Fruit fly (Drosophila melanogaster) whole organism, prepupa: Measurements from ENCODE around the gene Nuak.

Source experiments
- CG11902 ChIP-seq: fragments of 200-800 bp; sonication (Bioruptor generic); optimal IDR thresholded peaks from 3 replicates; lab custom pipeline; 2016; ENCODE audit warnings: missing biosample characterization, missing genetic modification characterization
- CG6163 ChIP-seq: fragments of 200-800 bp; sonication (Bioruptor generic); IDR thresholded peaks from 3 replicates; pipeline ENCODE4 v1.3.6; 2022; ENCODE audit warnings: missing biosample characterization, missing genetic modification characterization
- CG6792 ChIP-seq: fragments of 200-800 bp; sonication (Bioruptor generic); optimal IDR thresholded peaks from 3 replicates; lab custom pipeline; 2016; ENCODE audit warnings: missing biosample characterization, missing genetic modification characterization
- CG6854 ChIP-seq: fragments of 200-800 bp; sonication (Bioruptor generic); optimal IDR thresholded peaks from 2 replicates; lab custom pipeline; 2017; ENCODE audit warnings: missing biosample characterization, mild to moderate bottlenecking, missing genetic modification characterization
- Eip78C ChIP-seq: fragments of 200-800 bp; sonication (Bioruptor generic); peaks from one replicate; lab custom pipeline; 2016; ENCODE audit warnings: missing biosample characterization, missing genetic modification characterization
- Ets96B ChIP-seq: fragments of 200-800 bp; optimal IDR thresholded peaks from 2 replicates; lab custom pipeline; 2019; ENCODE audit warnings: missing biosample characterization, mild to moderate bottlenecking, missing genetic modification characterization, moderate library complexity
- cyc ChIP-seq: fragments of 200-800 bp; sonication (Bioruptor generic); optimal IDR thresholded peaks from 3 replicates; lab custom pipeline; 2016; ENCODE audit warnings: missing biosample characterization, missing genetic modification characterization
- esn ChIP-seq: fragments of 200-800 bp; sonication (Bioruptor generic); optimal IDR thresholded peaks from 2 replicates; lab custom pipeline; 2016; ENCODE audit warnings: missing biosample characterization, mild to moderate bottlenecking, missing genetic modification characterization, moderate library complexity
- lz ChIP-seq: fragments of 200-800 bp; sonication (Bioruptor generic); optimal IDR thresholded peaks from 3 replicates; lab custom pipeline; 2016; ENCODE audit warnings: missing biosample characterization, missing genetic modification characterization
- spab ChIP-seq: fragments of 200-800 bp; sonication (Bioruptor generic); optimal IDR thresholded peaks from 2 replicates; lab custom pipeline; 2017; ENCODE audit warnings: missing biosample characterization, mild to moderate bottlenecking, missing genetic modification characterization, missing genetic modification reagents
- topi ChIP-seq: fragments of 200-800 bp; sonication (Bioruptor generic); optimal IDR thresholded peaks from 3 replicates; lab custom pipeline; 2016; ENCODE audit warnings: missing biosample characterization, missing genetic modification characterization

dm6 chr3R:10261800-10262199, 2.3 kb upstream of the Nuak start, which contains the start of the genes Sirt6 and pont:
- TF ChIP-seq cyc (GFP tag; lab: Kevin White, UChicago) = peak; percentile 87
- TF ChIP-seq CG11902 (GFP tag; lab: Kevin White, UChicago) = peak; percentile 90
- peak; percentile 83 for TF ChIP-seq topi (GFP tag; lab: Kevin White, UChicago)
- peak; percentile 70 for TF ChIP-seq CG6854 (GFP tag; lab: Kevin White, UChicago)
- TF ChIP-seq CG6163 (GFP tag; lab: Robert Waterston, UW) = no peak
- peak; percentile 92 for TF ChIP-seq esn (GFP tag; lab: Kevin White, UChicago)
- TF ChIP-seq spab (GFP tag; lab: Kevin White, UChicago) = peak; percentile 85
- peak; percentile 97 for TF ChIP-seq Eip78C (GFP tag; lab: Kevin White, UChicago)
- peak; percentile 82 for TF ChIP-seq lz (GFP tag; lab: Kevin White, UChicago)
- peak; percentile 90 for TF ChIP-seq CG6792 (GFP tag; lab: Kevin White, UChicago)
- peak; percentile 96 for TF ChIP-seq Ets96B (tag; lab: Kevin White, UChicago)
